Worm (Caenorhabditis elegans): ENCODE measurements around the gene clec-4.

clec-4 gene

ce11 chrII:12580952-12581351, at the start of gene clec-4:
Gene clec-4 (minus strand): TSS chrII:12581113.
- TF ChIP-seq mep-1 (tag; optimal IDR thresholded peaks at IDR 0.05) (no peak), lin-13 (tag; optimal IDR thresholded peaks at IDR 0.05) (no peak), cnd-1 (tag; optimal IDR thresholded peaks at IDR 0.05) (no peak)

DNA sequence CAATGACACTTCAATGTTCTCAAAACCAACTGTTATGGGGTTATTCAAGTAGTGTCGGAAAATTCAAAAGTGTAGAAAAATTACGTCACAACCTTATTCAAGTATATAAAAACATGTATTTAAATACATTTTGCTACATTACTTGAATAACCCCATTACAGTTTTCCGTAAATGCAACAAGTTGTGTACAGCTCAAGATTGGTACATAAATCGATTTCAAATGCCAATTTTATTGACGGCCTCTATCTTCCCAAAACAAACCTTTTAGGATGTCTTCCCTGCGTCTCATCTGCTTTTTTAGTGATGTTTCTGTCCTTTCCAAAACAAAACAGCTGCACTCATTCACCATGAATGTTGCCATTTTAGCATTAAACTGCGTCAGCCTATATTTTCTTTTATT, 48.5 kb upstream of the clec-4 start, which contains the start of gene Y38E10A.28:
Gene Y38E10A.28 (plus strand): TSS at position 301 of the 400 bp plus-strand sequence.
- TF ChIP-seq sptf-1 (tag; optimal IDR thresholded peaks at IDR 0.05) (no peak), lin-32 (GFP tag; optimal IDR thresholded peaks at IDR 0.05) (no peak), tbx-8 (GFP tag; optimal IDR thresholded peaks at IDR 0.05) (no peak), nhr-12 (tag; optimal IDR thresholded peaks at IDR 0.05) (no peak), lin-13 (tag; optimal IDR thresholded peaks at IDR 0.05) (no peak), ham-2 (GFP tag; optimal IDR thresholded peaks at IDR 0.05) (no peak), cnd-1 (tag; optimal IDR thresholded peaks at IDR 0.05) (no peak), hlh-1 (tag; optimal IDR thresholded peaks at IDR 0.05) (no peak), lsy-2 (tag; optimal IDR thresholded peaks at IDR 0.05) (no peak), flh-1 (GFP tag; optimal IDR thresholded peaks at IDR 0.05) (no peak), pha-4 (tag; optimal IDR thresholded peaks at IDR 0.05) (no peak), ces-1 (GFP tag; optimal IDR thresholded peaks at IDR 0.05) (no peak), unc-39 (tag; optimal IDR thresholded peaks at IDR 0.05) (no peak), blmp-1 (tag; optimal IDR thresholded peaks at IDR 0.05) (no peak), mls-2 (tag; optimal IDR thresholded peaks at IDR 0.05) (no peak), unc-120 (tag; optimal IDR thresholded peaks at IDR 0.05; ENCODE audit: poor library complexity, severe bottlenecking) (no peak), elt-3 (tag; optimal IDR thresholded peaks at IDR 0.05) (no peak)

ce11 chrII:12628566-12628965, 47.7 kb upstream of the clec-4 start, which contains the start of gene nspe-5:
Gene nspe-5 (plus strand): TSS chrII:12628866.
- TF ChIP-seq elt-3 (tag; optimal IDR thresholded peaks at IDR 0.05) (no peak), unc-39 (tag; optimal IDR thresholded peaks at IDR 0.05) (no peak), nhr-28 (tag; optimal IDR thresholded peaks at IDR 0.05) (no peak), hlh-1 (tag; optimal IDR thresholded peaks at IDR 0.05) (no peak), nhr-12 (tag; optimal IDR thresholded peaks at IDR 0.05) (no peak), tbx-8 (GFP tag; optimal IDR thresholded peaks at IDR 0.05) (no peak), nhr-237 (tag; optimal IDR thresholded peaks at IDR 0.05) (no peak), cnd-1 (tag; optimal IDR thresholded peaks at IDR 0.05) (no peak), ces-1 (GFP tag; optimal IDR thresholded peaks at IDR 0.05) (no peak), drap-1 (GFP tag; optimal IDR thresholded peaks at IDR 0.05) (no peak), blmp-1 (tag; optimal IDR thresholded peaks at IDR 0.05) (no peak), mls-2 (tag; optimal IDR thresholded peaks at IDR 0.05) (no peak), nhr-76 (tag; optimal IDR thresholded peaks at IDR 0.05) (no peak), ham-2 (GFP tag; optimal IDR thresholded peaks at IDR 0.05) (no peak), pha-4 (tag; optimal IDR thresholded peaks at IDR 0.05) (no peak), nhr-2 (tag; optimal IDR thresholded peaks at IDR 0.05) (no peak), mep-1 (tag; optimal IDR thresholded peaks at IDR 0.05) (no peak), sem-2 (GFP tag; optimal IDR thresholded peaks at IDR 0.05) (no peak), ceh-43 (GFP tag; optimal IDR thresholded peaks at IDR 0.05) (no peak), lsy-2 (tag; optimal IDR thresholded peaks at IDR 0.05) (no peak)

DNA sequence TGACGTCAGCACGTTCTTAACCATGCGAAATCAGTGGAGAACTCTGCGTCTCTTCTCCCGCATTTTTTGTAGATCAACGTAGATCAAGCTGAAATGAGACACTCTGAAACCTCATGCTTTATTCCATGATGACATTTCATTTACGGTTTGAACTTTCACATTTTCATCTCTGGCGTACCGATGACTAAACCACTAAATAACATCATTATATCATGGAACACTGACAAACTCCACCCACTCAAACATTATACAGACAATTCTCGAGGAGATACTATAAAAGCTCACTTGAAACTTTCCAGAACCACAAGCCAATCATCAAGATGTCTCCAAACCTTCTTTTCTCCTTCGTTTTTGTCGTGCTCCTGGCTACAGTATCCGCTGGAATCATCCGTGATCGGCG, 46.0 kb upstream of the clec-4 start, which contains the start of gene nspe-7:
Gene nspe-7 (plus strand): TSS at position 301 of the 400 bp plus-strand sequence.
- TF ChIP-seq lsy-2 (tag; optimal IDR thresholded peaks at IDR 0.05) (no peak), elt-3 (tag; optimal IDR thresholded peaks at IDR 0.05) (no peak), lin-13 (tag; optimal IDR thresholded peaks at IDR 0.05) (no peak), elt-1 (tag; optimal IDR thresholded peaks at IDR 0.05; ENCODE audit: borderline replicate concordance, insufficient read depth) (no peak), bed-3 (GFP tag; optimal IDR thresholded peaks at IDR 0.05) (no peak)

DNA sequence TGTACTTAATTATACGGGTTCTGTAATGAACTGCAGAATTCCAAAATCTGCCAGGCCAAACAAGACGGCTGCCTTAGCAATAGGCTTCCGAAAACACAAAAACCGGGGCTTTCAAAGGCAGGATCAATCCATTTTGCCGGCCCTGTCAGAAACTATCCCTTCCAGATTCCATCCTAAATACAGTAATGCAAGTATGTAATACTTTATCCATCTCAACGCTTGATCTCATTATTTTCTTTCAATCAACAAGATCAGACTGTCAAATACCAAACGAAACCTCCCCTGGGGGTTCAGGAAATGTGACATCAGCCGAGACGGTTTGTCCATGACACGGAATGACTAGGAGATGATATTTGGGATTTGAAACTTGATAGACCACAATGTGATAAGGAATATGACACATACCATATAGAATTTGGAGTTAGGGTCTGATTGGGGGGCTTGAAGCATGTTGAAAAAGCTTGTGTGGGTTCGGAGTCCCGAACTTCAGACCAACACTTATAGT, 45.3 kb upstream of the clec-4 start:
- no peak for TF ChIP-seq tbx-8 (GFP tag; optimal IDR thresholded peaks at IDR 0.05)
- no peak for TF ChIP-seq lsy-2 (tag; optimal IDR thresholded peaks at IDR 0.05)
- no peak for TF ChIP-seq elt-1 (tag; optimal IDR thresholded peaks at IDR 0.05; ENCODE audit: borderline replicate concordance, insufficient read depth)
- no peak for TF ChIP-seq ztf-11 (tag; optimal IDR thresholded peaks at IDR 0.05)
- no peak for TF ChIP-seq mab-5 (tag; optimal IDR thresholded peaks at IDR 0.05)
- no peak for TF ChIP-seq unc-62 (GFP tag; optimal IDR thresholded peaks at IDR 0.05)
- no peak for TF ChIP-seq ceh-43 (GFP tag; optimal IDR thresholded peaks at IDR 0.05)
- no peak for TF ChIP-seq zip-8 (tag; optimal IDR thresholded peaks at IDR 0.05)
- no peak for TF ChIP-seq unc-120 (tag; optimal IDR thresholded peaks at IDR 0.05; ENCODE audit: poor library complexity, severe bottlenecking)
- TF ChIP-seq ces-1 (GFP tag; optimal IDR thresholded peaks at IDR 0.05) = no peak
- no peak for TF ChIP-seq mls-2 (tag; optimal IDR thresholded peaks at IDR 0.05)
